Worm (Caenorhabditis elegans): ENCODE results near the gene F48G7.10.

The F48G7.10 gene

DNA sequence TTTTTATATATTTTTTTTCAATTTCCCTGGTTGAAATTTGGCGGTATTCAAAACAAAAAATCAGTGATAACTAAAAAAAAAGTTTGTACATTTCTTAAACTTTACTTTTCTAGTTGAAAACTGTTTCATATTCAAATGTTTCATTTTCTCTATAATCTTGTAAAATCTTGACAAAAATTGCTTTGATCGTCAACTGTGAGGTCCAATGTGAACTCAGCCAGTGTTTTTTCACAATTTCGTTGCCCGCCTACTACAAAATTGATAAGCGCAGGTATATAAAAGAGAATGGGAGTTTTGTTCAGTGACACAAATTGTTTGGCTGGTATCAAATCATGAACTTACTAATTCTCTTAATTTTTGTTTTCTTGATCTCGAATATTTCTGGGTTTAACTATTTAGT is 12.1 kb upstream of the F48G7.10 start, which contains the start of gene ugt-42:
Gene ugt-42, plus strand, starts transcription at position 301 of the 400 bp plus-strand sequence.
- TF ChIP-seq pha-2 (tag; optimal IDR thresholded peaks at IDR 0.05), result no peak
- no peak for TF ChIP-seq hlh-13 (GFP tag; optimal IDR thresholded peaks at IDR 0.05)

DNA sequence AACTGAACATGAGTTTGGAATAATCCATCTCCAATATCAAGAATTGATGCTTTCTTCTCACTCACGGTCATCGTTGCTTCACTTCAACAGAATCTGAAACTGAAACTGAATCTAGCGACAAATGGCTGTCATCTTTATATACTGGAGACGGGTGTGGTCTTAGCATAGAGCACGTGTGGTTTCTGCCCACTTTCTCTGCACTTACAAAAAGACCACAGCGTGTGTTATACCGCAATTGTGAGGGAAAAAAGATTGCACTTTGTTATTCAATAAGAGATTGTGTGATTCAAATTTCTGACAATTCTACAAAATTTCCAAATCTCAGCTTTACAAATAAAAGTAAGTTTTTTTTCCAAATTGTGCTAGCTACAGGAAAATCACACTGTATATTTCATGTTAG is 11.4 kb upstream of the F48G7.10 start, which contains the start of gene F48G7.12:
Gene F48G7.12, minus strand, starts transcription at position 101 of the 400 bp plus-strand sequence.
- TF ChIP-seq ceh-22 (tag; optimal IDR thresholded peaks at IDR 0.05), result no peak
- no peak for TF ChIP-seq dmd-4 (tag; optimal IDR thresholded peaks at IDR 0.05; ENCODE audit: borderline replicate concordance)
- no peak for TF ChIP-seq elt-4 (tag; optimal IDR thresholded peaks at IDR 0.05)
- TF ChIP-seq pax-1 (tag; optimal IDR thresholded peaks at IDR 0.05), result no peak
- TF ChIP-seq mec-3 (tag; optimal IDR thresholded peaks at IDR 0.05; ENCODE audit: borderline replicate concordance), result no peak
- no peak for TF ChIP-seq sox-4 (tag; optimal IDR thresholded peaks at IDR 0.05)
- TF ChIP-seq pha-4 (tag; optimal IDR thresholded peaks at IDR 0.05), result no peak
- TF ChIP-seq F13H6.1 (tag; optimal IDR thresholded peaks at IDR 0.05), result no peak

DNA sequence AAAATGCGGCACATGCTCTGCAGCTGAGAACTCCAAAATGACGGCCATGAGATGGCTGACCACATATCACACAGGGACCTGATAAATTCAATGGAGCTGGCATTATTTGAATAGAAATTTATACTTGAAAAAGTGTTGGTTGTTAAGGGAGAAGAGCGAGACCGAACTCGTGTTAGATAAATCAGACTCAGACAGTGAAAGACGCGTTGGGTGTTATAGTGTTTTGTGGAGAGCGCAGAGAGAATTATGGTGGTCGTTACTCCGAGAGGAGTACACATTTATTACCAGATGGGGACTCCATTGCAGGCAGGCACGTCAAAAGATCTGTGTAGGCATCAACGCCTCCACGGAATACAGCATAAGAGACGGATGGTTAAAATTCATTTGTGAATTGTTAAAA is 8.0 kb upstream of the F48G7.10 start, which contains the start of gene nhr-190:
Gene nhr-190, minus strand, starts transcription at position 175 of the 400 bp plus-strand sequence.
- TF ChIP-seq hlh-30 (tag; optimal IDR thresholded peaks at IDR 0.05; ENCODE audit: insufficient read depth), result peak; percentile 29
- no peak for TF ChIP-seq F13H6.1 (tag; optimal IDR thresholded peaks at IDR 0.05)
- TF ChIP-seq T23F11.4 (GFP tag; optimal IDR thresholded peaks at IDR 0.05), result no peak
- TF ChIP-seq ceh-22 (tag; optimal IDR thresholded peaks at IDR 0.05), result no peak
- no peak for TF ChIP-seq syd-9 (tag; optimal IDR thresholded peaks at IDR 0.05)
- TF ChIP-seq nfya-1 (tag; optimal IDR thresholded peaks at IDR 0.05), result peak; percentile 18

DNA sequence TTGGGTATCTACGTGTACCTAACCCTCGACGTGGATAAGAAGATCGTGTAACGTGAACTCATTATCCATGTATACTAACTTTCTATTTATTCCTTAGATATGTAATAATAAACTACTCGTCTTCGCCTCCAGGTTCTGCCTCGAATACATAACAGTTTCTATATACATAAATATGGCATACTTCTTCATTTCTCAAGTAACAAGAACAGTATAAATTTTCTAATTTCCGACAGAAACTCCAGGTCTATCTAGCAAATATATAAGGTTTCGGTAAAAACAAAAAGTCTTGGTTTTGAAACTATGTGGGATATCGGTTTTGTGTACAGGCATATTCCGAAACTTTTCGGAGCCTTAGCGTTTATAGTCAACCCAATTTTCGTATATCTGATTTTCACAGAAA is 3.6 kb upstream of the F48G7.10 start, which contains the start of gene srj-37:
Gene srj-37, plus strand, starts transcription at position 301 of the 400 bp plus-strand sequence.
- TF ChIP-seq hlh-8 (tag; optimal IDR thresholded peaks at IDR 0.05) (no peak), syd-9 (tag; optimal IDR thresholded peaks at IDR 0.05) (no peak), che-1 (tag; optimal IDR thresholded peaks at IDR 0.05) (no peak), sox-2 (GFP tag; IDR thresholded peaks at IDR 0.05) (no peak), ceh-31 (tag; optimal IDR thresholded peaks at IDR 0.05) (no peak), fkh-10 (GFP tag; optimal IDR thresholded peaks at IDR 0.05) (no peak), hlh-13 (GFP tag; optimal IDR thresholded peaks at IDR 0.05) (no peak), sox-4 (tag; optimal IDR thresholded peaks at IDR 0.05) (no peak), lim-6 (tag; optimal IDR thresholded peaks at IDR 0.05) (no peak), ceh-24 (tag; optimal IDR thresholded peaks at IDR 0.05) (no peak), ceh-14 (tag; optimal IDR thresholded peaks at IDR 0.05) (no peak), nfya-1 (tag; optimal IDR thresholded peaks at IDR 0.05) (no peak)

DNA sequence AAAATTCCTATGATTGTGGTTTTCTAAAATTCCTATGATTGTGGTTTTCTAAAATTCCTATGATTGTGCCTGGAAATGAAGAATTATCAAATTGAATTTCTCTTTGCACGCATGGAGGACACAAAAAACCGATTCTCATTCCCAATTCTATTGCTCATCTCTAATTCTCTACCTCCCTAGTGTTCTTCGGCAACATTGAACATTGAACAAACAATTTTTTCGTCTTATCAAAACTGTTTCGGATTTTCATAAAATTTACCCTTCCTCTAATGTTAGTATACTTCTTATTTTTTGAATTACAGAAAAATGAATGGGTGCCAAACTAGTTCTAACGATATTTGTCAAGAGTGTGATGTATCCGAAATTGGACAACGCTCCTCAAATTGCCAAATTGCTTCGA is 1.5 kb upstream of the F48G7.10 start, which contains the start of gene pals-31:
Gene pals-31, plus strand, starts transcription at position 301 of the 400 bp plus-strand sequence.
- TF ChIP-seq K02D7.2 (tag; optimal IDR thresholded peaks at IDR 0.05), result no peak
- no peak for TF ChIP-seq mec-3 (tag; optimal IDR thresholded peaks at IDR 0.05; ENCODE audit: borderline replicate concordance)

DNA sequence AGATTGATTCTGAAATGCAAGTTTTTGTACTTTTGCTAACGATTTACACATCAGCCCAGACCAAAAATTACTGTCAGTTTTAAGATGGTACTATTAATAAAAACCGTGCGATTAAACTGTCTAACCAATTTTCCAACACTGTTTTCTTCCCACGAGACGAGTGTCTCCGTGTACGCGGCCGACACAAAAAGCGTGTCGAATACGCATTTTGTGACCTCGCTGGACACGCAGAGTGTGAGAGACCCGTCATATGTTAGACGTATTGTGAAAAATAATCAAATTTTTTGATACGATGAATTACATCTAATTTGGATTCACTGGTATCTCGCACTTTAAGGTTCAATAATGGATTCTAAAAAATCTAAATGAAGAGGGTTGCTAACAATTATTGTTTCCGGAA is 875 bp upstream of the F48G7.10 start:
- TF ChIP-seq hlh-30 (tag; optimal IDR thresholded peaks at IDR 0.05; ENCODE audit: insufficient read depth) (peak; percentile 28), nhr-232 (tag; optimal IDR thresholded peaks at IDR 0.05) (no peak)

DNA sequence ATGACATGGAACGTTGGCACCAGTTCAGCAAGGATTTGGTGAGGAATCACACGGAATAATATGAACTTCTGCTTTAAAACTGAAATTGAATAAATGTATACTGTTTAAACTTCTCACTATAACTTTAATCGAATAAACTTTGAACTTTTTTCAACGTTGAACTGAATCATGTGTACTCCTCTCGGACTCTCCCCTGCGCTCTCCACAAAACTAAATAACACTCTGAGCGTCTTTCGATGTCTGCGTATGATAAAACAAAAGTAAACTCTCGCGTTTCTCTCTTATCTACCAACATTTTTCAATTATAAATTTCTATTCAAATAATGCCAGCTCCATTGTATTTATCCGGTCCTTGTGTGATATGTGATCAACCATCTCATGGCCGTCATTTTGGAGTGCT is 2.9 kb downstream of the F48G7.10 start:
- TF ChIP-seq lin-11 (tag; optimal IDR thresholded peaks at IDR 0.05), result no peak
- TF ChIP-seq ceh-2 (tag; optimal IDR thresholded peaks at IDR 0.05), result no peak
- TF ChIP-seq ttx-3 (tag; optimal IDR thresholded peaks at IDR 0.05), result no peak
- no peak for TF ChIP-seq odd-2 (tag; optimal IDR thresholded peaks at IDR 0.05)
- no peak for TF ChIP-seq elt-4 (tag; optimal IDR thresholded peaks at IDR 0.05)
- TF ChIP-seq ceh-22 (tag; optimal IDR thresholded peaks at IDR 0.05), result no peak
- no peak for TF ChIP-seq hlh-15 (tag; optimal IDR thresholded peaks at IDR 0.05)
- TF ChIP-seq syd-9 (tag; optimal IDR thresholded peaks at IDR 0.05), result no peak
- no peak for TF ChIP-seq dve-1 (tag; optimal IDR thresholded peaks at IDR 0.05)
- no peak for TF ChIP-seq nhr-11 (tag; optimal IDR thresholded peaks at IDR 0.05)
- TF ChIP-seq ceh-48 (tag; optimal IDR thresholded peaks at IDR 0.05), result no peak
- TF ChIP-seq ceh-6 (GFP tag; optimal IDR thresholded peaks at IDR 0.05), result no peak
- TF ChIP-seq ets-4 (tag; optimal IDR thresholded peaks at IDR 0.05), result no peak
